Worm (Caenorhabditis elegans): Measurements from ENCODE around the gene faxc-1.

The faxc-1 gene

DNA sequence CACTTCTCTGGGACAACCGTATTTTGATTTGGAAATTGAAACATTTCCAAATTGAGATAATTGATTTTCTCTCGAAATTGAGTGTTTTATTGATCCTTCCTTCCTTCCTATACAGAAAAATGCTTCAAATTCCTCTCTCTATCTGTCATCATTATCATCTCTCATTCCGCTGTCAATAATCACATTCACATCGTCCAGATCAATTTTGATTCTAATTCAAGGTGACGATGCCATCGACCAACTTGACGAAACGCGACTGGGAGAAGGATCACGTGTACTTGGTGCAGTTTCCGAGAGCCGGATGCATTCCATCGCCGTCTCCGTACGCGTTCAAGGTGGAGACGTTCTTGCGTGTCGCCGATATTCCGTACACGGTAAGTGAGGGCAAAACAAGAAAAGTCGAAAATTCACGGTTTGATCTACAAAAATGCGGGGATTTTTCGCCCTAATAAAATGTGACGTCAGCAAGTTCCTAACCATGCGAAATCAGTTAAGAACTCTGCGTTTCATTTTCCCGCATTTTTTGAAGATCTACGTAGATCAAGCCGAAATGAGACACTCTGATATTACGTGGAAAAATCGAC lies at the start of gene faxc-1:
TSS of gene faxc-1 (plus strand) at position 222 of the 584 bp plus-strand sequence.
- TF ChIP-seq ceh-82 (tag; optimal IDR thresholded peaks at IDR 0.05) (no peak), ama-1 (optimal IDR thresholded peaks at IDR 0.05) (no peak), grh-1 (GFP tag; IDR thresholded peaks at IDR 0.05) (no peak), nhr-71 (tag; optimal IDR thresholded peaks at IDR 0.05) (peak; percentile 39), pax-3 (tag; optimal IDR thresholded peaks at IDR 0.05) (no peak), snu-23 (GFP tag; optimal IDR thresholded peaks at IDR 0.05) (peak; percentile 37), isw-1 (GFP tag; IDR thresholded peaks at IDR 0.05) (no peak), efl-1 (optimal IDR thresholded peaks at IDR 0.05) (no peak), efl-1 (GFP tag; optimal IDR thresholded peaks at IDR 0.05 in 1 of 2) (no peak), ces-1 (GFP tag; optimal IDR thresholded peaks at IDR 0.05) (no peak), elt-3 (tag; optimal IDR thresholded peaks at IDR 0.05) (peak in 4 of 6 experiments; percentile 29 to 55 (median 48)), aly-2 (tag; optimal IDR thresholded peaks at IDR 0.05) (no peak), ceh-90 (tag; optimal IDR thresholded peaks at IDR 0.05) (no peak), mep-1 (tag; optimal IDR thresholded peaks at IDR 0.05) (no peak), ceh-8 (GFP tag; optimal IDR thresholded peaks at IDR 0.05) (no peak), fkh-8 (tag; optimal IDR thresholded peaks at IDR 0.05) (no peak), blmp-1 (tag; optimal IDR thresholded peaks at IDR 0.05) (peak; percentile 45), jun-1 (tag; optimal IDR thresholded peaks at IDR 0.05) (no peak), nhr-84 (tag; optimal IDR thresholded peaks at IDR 0.05) (no peak), C16A3.4 (tag; optimal IDR thresholded peaks at IDR 0.05) (no peak), nhr-19 (GFP tag; conservative IDR thresholded peaks at IDR 0.05) (peak; percentile 14; the same call in 1 of the 2 replicates), nhr-237 (tag; optimal IDR thresholded peaks at IDR 0.05) (no peak), lin-35 (GFP tag; optimal IDR thresholded peaks at IDR 0.05) (peak in 1 of 2 experiments; percentile 47), F16B12.6 (tag; optimal IDR thresholded peaks at IDR 0.05) (no peak), unc-98 (GFP tag; IDR thresholded peaks at IDR 0.05) (no peak), nhr-11 (tag; optimal IDR thresholded peaks at IDR 0.05) (no peak), vab-15 (tag; optimal IDR thresholded peaks at IDR 0.05) (no peak), ztf-4 (tag; optimal IDR thresholded peaks at IDR 0.05) (no peak), fos-1 (tag; optimal IDR thresholded peaks at IDR 0.05) (no peak), ztf-11 (tag; optimal IDR thresholded peaks at IDR 0.05) (no peak), mdl-1 (tag; optimal IDR thresholded peaks at IDR 0.05) (no peak), nhr-85 (tag) (peak; percentile 93), aha-1 (tag; optimal IDR thresholded peaks at IDR 0.05) (no peak), pag-3 (tag; optimal IDR thresholded peaks at IDR 0.05; ENCODE audit: borderline replicate concordance, insufficient read depth) (peak; percentile 59), egl-13 (tag; optimal IDR thresholded peaks at IDR 0.05) (no peak), mab-9 (GFP tag; IDR thresholded peaks at IDR 0.05) (no peak), pqm-1 (tag; optimal IDR thresholded peaks at IDR 0.05) (no peak), dsc-1 (tag; optimal IDR thresholded peaks at IDR 0.05) (no peak), lin-39 (tag; optimal IDR thresholded peaks at IDR 0.05) (no peak), nhr-20 (tag; optimal IDR thresholded peaks at IDR 0.05) (peak; percentile 41), elt-2 (tag; optimal IDR thresholded peaks at IDR 0.05) (no peak), nhr-90 (tag; optimal IDR thresholded peaks at IDR 0.05; ENCODE audit: poor library complexity) (peak; percentile 43), irx-1 (tag; optimal IDR thresholded peaks at IDR 0.05) (no peak), sox-4 (tag; optimal IDR thresholded peaks at IDR 0.05) (no peak), snpc-4 (tag; optimal IDR thresholded peaks at IDR 0.05) (no peak), tbx-2 (tag; optimal IDR thresholded peaks at IDR 0.05) (peak; percentile 42), nhr-77 (tag; optimal IDR thresholded peaks at IDR 0.05) (no peak), C04F5.9 (tag; optimal IDR thresholded peaks at IDR 0.05) (no peak), tlp-1 (tag; optimal IDR thresholded peaks at IDR 0.05) (no peak), nhr-76 (tag; optimal IDR thresholded peaks at IDR 0.05) (no peak), zag-1 (tag; optimal IDR thresholded peaks at IDR 0.05) (no peak), efl-3 (GFP tag; optimal IDR thresholded peaks at IDR 0.05) (no peak), dpl-1 (GFP tag; optimal IDR thresholded peaks at IDR 0.05) (no peak), lir-3 (tag; optimal IDR thresholded peaks at IDR 0.05; ENCODE audit: poor library complexity) (no peak)

Measured in whole organism, L1 larva.